Worm (Caenorhabditis elegans) whole organism, L4/young adult: ENCODE data around the gene Y6E2A.5.
"Not testable (repeated sequence)": the region's sequence is repeated elsewhere in the genome, so short reads cannot be mapped to it uniquely, and the experiment has no call there.

ENCODE experiments used
- W03F9.2 ChIP-seq: fragments of 150-350 bp; optimal IDR thresholded peaks from 2 replicates; lab custom pipeline; 2014; ENCODE audit warnings: missing biosample characterization, missing genetic modification characterization
- him-1 ChIP-seq: sonication (generic microtip); optimal IDR thresholded peaks from 2 replicates; lab custom pipeline; 2016; ENCODE audit warnings: missing genotype, missing genetic modification reagents, missing genetic modification characterization, missing compliant biosample characterization

DNA sequence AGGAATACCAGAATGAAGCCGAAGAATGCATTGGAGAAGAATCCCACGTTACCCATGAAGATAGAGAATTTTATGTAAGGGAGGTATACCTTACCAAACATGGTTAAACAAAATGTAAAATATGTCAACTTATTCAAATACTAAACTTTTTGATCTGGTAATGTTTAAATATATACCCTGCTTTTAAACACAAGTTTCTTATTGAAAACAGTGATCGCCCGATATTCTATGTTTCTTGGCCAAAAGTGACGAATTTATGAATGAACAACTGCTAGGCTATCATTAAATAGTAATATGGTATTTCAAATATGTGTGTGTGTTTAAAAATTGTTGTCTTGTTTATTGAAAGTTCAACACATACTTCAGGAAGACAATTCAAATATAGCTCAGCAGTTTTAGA lies 29.9 kb upstream of the Y6E2A.5 start, which contains the start of gene T23D5.8:
- TF ChIP-seq him-1 (tag; lab: Kevin White, UChicago); W03F9.2: not testable (repeated sequence)
